Worm (Caenorhabditis elegans) whole organism, L1 larva: ENCODE data around the gene D1022.3.

ENCODE experiments used
- ama-1 ChIP-seq: fragments of 150-350 bp; optimal IDR thresholded peaks from 2 replicates; lab custom pipeline; 2014
- blmp-1 ChIP-seq: fragments of 150-350 bp; optimal IDR thresholded peaks from 2 replicates; lab custom pipeline; 2014; ENCODE audit warnings: missing biosample characterization, missing genetic modification characterization
- ces-1 ChIP-seq: fragments of 150-350 bp; optimal IDR thresholded peaks from 2 replicates; lab custom pipeline; 2014; ENCODE audit warnings: missing biosample characterization, missing genetic modification reagents, missing genetic modification characterization
- egl-27 ChIP-seq, 2 experiments: fragments of 150-350 bp in 1 of 2; sonication (generic microtip); optimal IDR thresholded peaks; 3 replicates each; lab custom pipeline; 2017 to 2018; ENCODE audit warnings: missing biosample characterization in 2 of 2, missing genetic modification characterization in 2 of 2, missing genetic modification reagents in 2 of 2
- elt-2 ChIP-seq: sonication (generic microtip); optimal IDR thresholded peaks from 2 replicates; lab custom pipeline; 2016; ENCODE audit warnings: missing genetic modification characterization, mild to moderate bottlenecking, inconsistent platforms, missing compliant biosample characterization, missing genetic modification reagents
- elt-3 ChIP-seq, 6 experiments: fragments of 150-350 bp in 1 of 6; sonication (generic microtip); optimal IDR thresholded peaks; 2 replicates each; lab custom pipeline; 2017 to 2018; ENCODE audit warnings: missing biosample characterization in 6 of 6, missing genetic modification characterization in 6 of 6, inconsistent platforms in 1 of 6
- fkh-8 ChIP-seq: sonication (generic microtip); optimal IDR thresholded peaks from 2 replicates; lab custom pipeline; 2016; ENCODE audit warnings: mild to moderate bottlenecking, missing genetic modification characterization, missing compliant biosample characterization
- grh-1 ChIP-seq: fragments of 200-800 bp; sonication (Bioruptor generic); IDR thresholded peaks from 2 replicates; pipeline ENCODE4 v1.3.6; 2022; ENCODE audit warnings: missing genetic modification reagents, missing genetic modification characterization, missing compliant biosample characterization
- hpl-2 ChIP-seq: fragments of 150-350 bp; optimal IDR thresholded peaks from 2 replicates; lab custom pipeline; 2014; ENCODE audit warnings: missing biosample characterization, missing genetic modification reagents, missing genetic modification characterization
- irx-1 ChIP-seq: sonication (generic microtip); optimal IDR thresholded peaks from 2 replicates; lab custom pipeline; 2016; ENCODE audit warnings: missing genetic modification characterization, missing compliant biosample characterization
- isw-1 ChIP-seq: fragments of 200-800 bp; sonication (Bioruptor generic); IDR thresholded peaks from 2 replicates; pipeline ENCODE4 v1.3.6; 2022; ENCODE audit warnings: missing genetic modification characterization, missing compliant biosample characterization
- lin-14 ChIP-seq: fragments of 200-800 bp; sonication (Bioruptor generic); optimal IDR thresholded peaks from 2 replicates; lab custom pipeline; 2018; ENCODE audit warnings: mild to moderate bottlenecking, missing genetic modification characterization, moderate library complexity, missing compliant biosample characterization
- lin-15B ChIP-seq: fragments of 150-350 bp; sonication (generic microtip); optimal IDR thresholded peaks from 3 replicates; lab custom pipeline; 2014; ENCODE audit warnings: missing biosample characterization, missing genetic modification characterization
- lsy-2 ChIP-seq, 2 experiments: fragments of 150-350 bp; optimal IDR thresholded peaks; 2 replicates each; lab custom pipeline; 2014; ENCODE audit warnings: missing biosample characterization in 2 of 2, missing genetic modification characterization in 2 of 2
- mdl-1 ChIP-seq, 2 experiments: fragments of 150-350 bp; optimal IDR thresholded peaks; 2 replicates each; lab custom pipeline; 2014 to 2017; ENCODE audit warnings: missing biosample characterization in 2 of 2, missing genetic modification characterization in 2 of 2, inconsistent platforms in 1 of 2
- nhr-11 ChIP-seq: fragments of 150-350 bp; optimal IDR thresholded peaks from 2 replicates; lab custom pipeline; 2014; ENCODE audit warnings: missing biosample characterization, missing genetic modification characterization
- nhr-237 ChIP-seq: fragments of 150-350 bp; optimal IDR thresholded peaks from 2 replicates; lab custom pipeline; 2014; ENCODE audit warnings: missing biosample characterization, missing genetic modification characterization
- nhr-76 ChIP-seq: sonication (generic microtip); optimal IDR thresholded peaks from 2 replicates; lab custom pipeline; 2017; ENCODE audit warnings: missing biosample characterization, missing genetic modification characterization
- nhr-84 ChIP-seq: sonication (generic microtip); optimal IDR thresholded peaks from 2 replicates; lab custom pipeline; 2017; ENCODE audit warnings: missing biosample characterization, missing genetic modification characterization
- nhr-85 ChIP-seq: sonication (generic microtip); peaks from one replicate; lab custom pipeline; 2016; ENCODE audit warnings: missing genetic modification characterization, inconsistent platforms, missing compliant biosample characterization
- pqm-1 ChIP-seq: sonication (generic microtip); optimal IDR thresholded peaks from 3 replicates; lab custom pipeline; 2017; ENCODE audit warnings: missing biosample characterization, missing genetic modification characterization
- swsn-7 ChIP-seq: sonication (generic microtip); optimal IDR thresholded peaks from 2 replicates; lab custom pipeline; 2016; ENCODE audit warnings: missing genetic modification characterization, missing compliant biosample characterization
- unc-62 ChIP-seq: fragments of 150-350 bp; optimal IDR thresholded peaks from 2 replicates; lab custom pipeline; 2014; ENCODE audit warnings: missing biosample characterization, missing genetic modification reagents, missing genetic modification characterization
- unc-86 ChIP-seq: sonication (generic microtip); optimal IDR thresholded peaks from 2 replicates; lab custom pipeline; 2016; ENCODE audit warnings: missing genetic modification characterization, missing compliant biosample characterization
- unc-98 ChIP-seq: fragments of 200-800 bp; sonication (Bioruptor generic); IDR thresholded peaks from 2 replicates; pipeline ENCODE4 v1.3.6; 2022; ENCODE audit warnings: missing genetic modification characterization, missing compliant biosample characterization
- zag-1 ChIP-seq: fragments of 150-350 bp; optimal IDR thresholded peaks from 2 replicates; lab custom pipeline; 2014; ENCODE audit warnings: missing biosample characterization, missing genetic modification characterization
- ztf-11 ChIP-seq, 2 experiments: sonication (generic microtip); optimal IDR thresholded peaks; 2 replicates each; lab custom pipeline; 2016 to 2017; ENCODE audit warnings: missing genetic modification characterization in 2 of 2, missing biosample characterization in 1 of 2, missing compliant biosample characterization in 1 of 2

The D1022.3 gene

ce11 chrII:7411930-7412329, 44.2 kb downstream of the D1022.3 start, which contains the start of gene K02A2.5:
Gene K02A2.5 (minus strand): TSS chrII:7412030.
- TF ChIP-seq fkh-8 (no peak), unc-86 (tag; lab: Kevin White, UChicago) (no peak), nhr-11 (tag; lab: Kevin White, UChicago) (no peak), unc-62 (GFP tag; lab: Kevin White, UChicago) (no peak), ces-1 (GFP tag; lab: Kevin White, UChicago) (no peak), elt-2 (tag; lab: Kevin White, UChicago) (no peak), grh-1 (GFP tag; lab: Robert Waterston, UW) (no peak), nhr-85 (tag; lab: Kevin White, UChicago) (no peak), lin-15B (tag; lab: Kevin White, UChicago) (no peak), lsy-2 (tag; optimal IDR thresholded peaks at IDR 0.05; lab: Kevin White, UChicago) (no peak), egl-27 (tag; optimal IDR thresholded peaks at IDR 0.05; lab: Kevin White, UChicago) (no peak), ztf-11 (tag; optimal IDR thresholded peaks at IDR 0.05; lab: Kevin White, UChicago) (no peak), nhr-76 (tag; lab: Kevin White, UChicago) (no peak), ama-1 (lab: Kevin White, UChicago) (no peak), hpl-2 (GFP tag; lab: Kevin White, UChicago) (no peak)

ce11 chrII:7408192-7408591, 47.9 kb downstream of the D1022.3 start, which contains the start of gene srd-55:
Gene srd-55 (plus strand): TSS chrII:7408492.
- TF ChIP-seq mdl-1 (tag; optimal IDR thresholded peaks at IDR 0.05; lab: Kevin White, UChicago) (no peak), nhr-237 (tag; lab: Kevin White, UChicago) (no peak), irx-1 (tag; lab: Kevin White, UChicago) (no peak), pqm-1 (tag; lab: Kevin White, UChicago) (no peak), swsn-7 (no peak), unc-98 (GFP tag; lab: Robert Waterston, UW) (no peak), fkh-8 (no peak)

DNA sequence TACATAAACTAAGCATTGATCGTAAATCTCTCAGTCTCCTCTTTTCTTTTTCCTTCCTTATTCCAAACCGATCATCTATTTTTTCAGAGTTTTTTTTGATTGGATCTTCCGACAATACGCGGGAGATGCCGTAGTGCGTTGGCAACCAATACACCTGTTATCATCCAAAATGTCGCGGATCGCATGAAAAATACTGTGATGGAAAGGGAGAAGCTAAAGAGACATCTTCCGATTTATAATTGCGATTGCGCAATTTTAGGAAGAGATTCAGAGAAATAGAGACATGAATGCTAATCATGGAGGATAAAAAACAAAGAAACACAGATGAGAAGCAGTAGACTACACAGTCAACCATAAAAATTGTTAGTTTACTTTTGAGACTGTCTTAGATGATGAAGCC, 49.6 kb downstream of the D1022.3 start:
- TF ChIP-seq blmp-1 (tag; lab: Kevin White, UChicago) (peak; percentile 67), nhr-84 (tag; lab: Kevin White, UChicago) (no peak), ztf-11 (tag; optimal IDR thresholded peaks at IDR 0.05; lab: Kevin White, UChicago) (no peak)

- TF ChIP-seq lin-14, result peak; percentile 75
- TF ChIP-seq zag-1 (tag; lab: Kevin White, UChicago), result no peak
- TF ChIP-seq lsy-2 (tag; optimal IDR thresholded peaks at IDR 0.05; lab: Kevin White, UChicago), result peak in 1 of 2 experiments; percentile 16
- peak in 3 of 6 experiments; percentile 23 to 41 (median 40) for TF ChIP-seq elt-3 (tag; optimal IDR thresholded peaks at IDR 0.05; lab: Kevin White, UChicago)
- no peak for TF ChIP-seq isw-1
- TF ChIP-seq blmp-1 (tag; lab: Kevin White, UChicago), result peak; percentile 100
- peak; percentile 88 for TF ChIP-seq nhr-85 (tag; lab: Kevin White, UChicago)
These were observed 50.8 kb downstream of the D1022.3 start for ce11 chrII:7405262-7405661.
